Fruit fly (Drosophila melanogaster): Measurements from ENCODE around the gene CG3777.

DNA sequence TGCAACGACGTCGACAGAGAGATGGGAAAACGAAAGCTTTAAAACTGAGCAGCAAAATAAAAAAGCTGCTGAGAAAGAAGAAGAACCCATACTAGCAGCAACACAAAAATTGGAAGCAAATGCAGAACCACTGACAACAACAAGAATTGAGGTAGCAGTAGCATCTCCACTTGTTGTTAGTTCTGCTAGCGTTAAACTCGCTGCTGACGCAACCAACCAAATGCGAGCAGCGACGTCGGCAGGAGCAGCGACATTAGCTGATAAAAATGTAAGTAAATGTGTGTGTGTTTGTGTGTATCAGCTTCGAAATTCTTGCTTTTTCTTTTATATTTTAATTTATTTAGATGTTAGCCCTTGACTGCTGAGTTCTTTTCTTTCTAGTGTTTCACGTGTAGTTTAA is 32.2 kb upstream of the CG3777 start:
- TF ChIP-seq Myc (optimal IDR thresholded peaks at IDR 0.05), result no peak
- TF ChIP-seq psq (optimal IDR thresholded peaks at IDR 0.05), result no peak
- TF ChIP-seq h (optimal IDR thresholded peaks at IDR 0.05), result no peak
- no peak for TF ChIP-seq insv (optimal IDR thresholded peaks at IDR 0.05)
- no peak for TF ChIP-seq Sin3A (optimal IDR thresholded peaks at IDR 0.05)
- TF ChIP-seq ttk (optimal IDR thresholded peaks at IDR 0.05), result no peak
